Fruit fly (Drosophila melanogaster): ENCODE data around the gene AP-1gamma.

DNA sequence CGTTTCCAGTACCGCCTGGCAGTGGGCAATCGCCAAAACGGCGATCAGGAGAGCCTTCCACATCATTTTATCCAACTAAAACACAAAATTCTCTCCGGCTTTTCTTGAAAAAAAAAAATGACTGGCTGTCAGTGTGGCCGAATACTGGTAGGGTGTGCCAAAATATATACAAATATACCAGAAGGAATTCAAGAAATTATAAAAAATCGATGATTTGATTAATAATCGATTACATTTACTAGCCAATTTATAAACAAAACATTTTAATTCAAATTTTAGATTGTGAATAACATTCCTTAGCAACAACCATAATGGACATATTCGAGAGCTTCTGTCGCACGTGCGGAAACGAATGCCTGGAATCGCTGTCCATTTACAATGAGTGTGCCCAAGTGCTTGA is 49.9 kb downstream of the AP-1gamma start, which contains the start of the genes Ost48 and Dlip1:
- peak; percentile 55 for TF ChIP-seq Sin3A (optimal IDR thresholded peaks at IDR 0.05)
- no peak for TF ChIP-seq psq (optimal IDR thresholded peaks at IDR 0.05)
